Fruit fly (Drosophila melanogaster) whole organism, prepupa: ENCODE measurements around the gene CG31098.

ENCODE experiments used
- CG10631 ChIP-seq: fragments of 200-800 bp; sonication (Bioruptor generic); optimal IDR thresholded peaks from 2 replicates; lab custom pipeline; 2016; ENCODE audit warnings: missing biosample characterization, missing genetic modification characterization
- CG10669 ChIP-seq: fragments of 200-800 bp; sonication (Bioruptor generic); optimal IDR thresholded peaks from 3 replicates; lab custom pipeline; 2018; ENCODE audit warnings: missing biosample characterization, mild to moderate bottlenecking, missing genetic modification characterization, moderate library complexity
- CG11294 ChIP-seq: fragments of 200-800 bp; sonication (Bioruptor generic); IDR thresholded peaks from 2 replicates; pipeline ENCODE4 v1.3.6; 2022; ENCODE audit warnings: missing biosample characterization, missing genetic modification characterization
- CG11762 ChIP-seq: fragments of 200-800 bp; sonication (Bioruptor generic); optimal IDR thresholded peaks from 3 replicates; lab custom pipeline; 2016; ENCODE audit warnings: missing biosample characterization, missing genetic modification characterization; ENCODE audit not compliant: insufficient read depth
- CG11902 ChIP-seq: fragments of 200-800 bp; sonication (Bioruptor generic); optimal IDR thresholded peaks from 3 replicates; lab custom pipeline; 2016; ENCODE audit warnings: missing biosample characterization, missing genetic modification characterization
- CG1621 ChIP-seq: fragments of 200-800 bp; sonication (Bioruptor generic); optimal IDR thresholded peaks from 3 replicates; lab custom pipeline; 2018; ENCODE audit warnings: missing biosample characterization, mild to moderate bottlenecking, missing genetic modification characterization
- CG3032 ChIP-seq: fragments of 200-800 bp; optimal IDR thresholded peaks from 2 replicates; lab custom pipeline; 2019; ENCODE audit warnings: missing biosample characterization, mild to moderate bottlenecking, missing genetic modification characterization, moderate library complexity
- CG31627 ChIP-seq: fragments of 200-800 bp; sonication (Bioruptor generic); optimal IDR thresholded peaks from 3 replicates; lab custom pipeline; 2016; ENCODE audit warnings: missing biosample characterization, missing genetic modification characterization
- CG32006 ChIP-seq: fragments of 200-800 bp; sonication (Bioruptor generic); optimal IDR thresholded peaks from 3 replicates; lab custom pipeline; 2017; ENCODE audit warnings: missing biosample characterization, mild to moderate bottlenecking, missing genetic modification characterization
- CG34406 ChIP-seq: fragments of 200-800 bp; sonication (Bioruptor generic); optimal IDR thresholded peaks from 3 replicates; lab custom pipeline; 2016; ENCODE audit warnings: missing biosample characterization, missing genetic modification characterization
- CG3919 ChIP-seq: fragments of 200-800 bp; sonication (Bioruptor generic); optimal IDR thresholded peaks from 3 replicates; lab custom pipeline; 2016; ENCODE audit warnings: missing biosample characterization, missing genetic modification characterization
- CG4318 ChIP-seq: fragments of 200-800 bp; sonication (Bioruptor generic); optimal IDR thresholded peaks from 3 replicates; lab custom pipeline; 2017; ENCODE audit warnings: missing biosample characterization, mild to moderate bottlenecking, missing genetic modification characterization
- CG6163 ChIP-seq: fragments of 200-800 bp; sonication (Bioruptor generic); IDR thresholded peaks from 3 replicates; pipeline ENCODE4 v1.3.6; 2022; ENCODE audit warnings: missing biosample characterization, missing genetic modification characterization
- CG6276 ChIP-seq: fragments of 200-800 bp; sonication (Bioruptor generic); optimal IDR thresholded peaks from 2 replicates; lab custom pipeline; 2017; ENCODE audit warnings: missing biosample characterization, mild to moderate bottlenecking, missing genetic modification characterization
- CG6792 ChIP-seq: fragments of 200-800 bp; sonication (Bioruptor generic); optimal IDR thresholded peaks from 3 replicates; lab custom pipeline; 2016; ENCODE audit warnings: missing biosample characterization, missing genetic modification characterization
- CG6808 ChIP-seq: fragments of 200-800 bp; sonication (Bioruptor generic); optimal IDR thresholded peaks from 3 replicates; lab custom pipeline; 2017; ENCODE audit warnings: missing biosample characterization, missing genetic modification characterization, mild to moderate bottlenecking, moderate library complexity, missing genetic modification reagents
- CG6854 ChIP-seq: fragments of 200-800 bp; sonication (Bioruptor generic); optimal IDR thresholded peaks from 2 replicates; lab custom pipeline; 2017; ENCODE audit warnings: missing biosample characterization, mild to moderate bottlenecking, missing genetic modification characterization
- CG8119 ChIP-seq: fragments of 200-800 bp; sonication (Bioruptor generic); IDR thresholded peaks from 3 replicates; pipeline ENCODE4 v1.3.6; 2022; ENCODE audit warnings: missing biosample characterization, missing genetic modification characterization
- Eip93F ChIP-seq: fragments of 200-800 bp; sonication (Bioruptor generic); optimal IDR thresholded peaks from 2 replicates; lab custom pipeline; 2016; ENCODE audit warnings: missing biosample characterization, mild to moderate bottlenecking, missing genetic modification characterization
- Ets21C ChIP-seq: fragments of 200-800 bp; sonication (Bioruptor generic); optimal IDR thresholded peaks from 3 replicates; lab custom pipeline; 2016; ENCODE audit warnings: missing biosample characterization, missing genetic modification characterization
- Ets96B ChIP-seq: fragments of 200-800 bp; optimal IDR thresholded peaks from 2 replicates; lab custom pipeline; 2019; ENCODE audit warnings: missing biosample characterization, mild to moderate bottlenecking, missing genetic modification characterization, moderate library complexity
- Met ChIP-seq: fragments of 200-800 bp; sonication (Bioruptor generic); optimal IDR thresholded peaks from 3 replicates; lab custom pipeline; 2016; ENCODE audit warnings: missing biosample characterization, missing genetic modification characterization
- OdsH ChIP-seq: fragments of 200-800 bp; sonication (Bioruptor generic); optimal IDR thresholded peaks from 3 replicates; lab custom pipeline; 2016; ENCODE audit warnings: missing biosample characterization, missing genetic modification characterization
- Smox ChIP-seq: fragments of 200-800 bp; sonication (Bioruptor generic); optimal IDR thresholded peaks from 3 replicates; lab custom pipeline; 2016; ENCODE audit warnings: missing biosample characterization, missing genetic modification characterization
- Sox102F ChIP-seq: fragments of 200-800 bp; sonication (Bioruptor generic); optimal IDR thresholded peaks from 2 replicates; lab custom pipeline; 2016; ENCODE audit warnings: missing biosample characterization, mild to moderate bottlenecking, missing genetic modification characterization
- Sox14 ChIP-seq: fragments of 200-800 bp; sonication (Bioruptor generic); optimal IDR thresholded peaks from 3 replicates; lab custom pipeline; 2016; ENCODE audit warnings: missing biosample characterization, missing genetic modification characterization
- Sox15 ChIP-seq: fragments of 200-800 bp; sonication (Bioruptor generic); optimal IDR thresholded peaks from 3 replicates; lab custom pipeline; 2016; ENCODE audit warnings: missing biosample characterization, missing genetic modification characterization
- achi ChIP-seq: fragments of 200-800 bp; sonication (Bioruptor generic); optimal IDR thresholded peaks from 3 replicates; lab custom pipeline; 2016; ENCODE audit warnings: missing biosample characterization, missing genetic modification characterization
- acj6 ChIP-seq: fragments of 200-800 bp; sonication (Bioruptor generic); optimal IDR thresholded peaks from 3 replicates; lab custom pipeline; 2016; ENCODE audit warnings: missing biosample characterization, missing genetic modification characterization
- cyc ChIP-seq: fragments of 200-800 bp; sonication (Bioruptor generic); optimal IDR thresholded peaks from 3 replicates; lab custom pipeline; 2016; ENCODE audit warnings: missing biosample characterization, missing genetic modification characterization
- dac ChIP-seq: fragments of 200-800 bp; sonication (Bioruptor generic); optimal IDR thresholded peaks from 2 replicates; lab custom pipeline; 2017; ENCODE audit warnings: missing biosample characterization, mild to moderate bottlenecking, missing genetic modification characterization
- dsx ChIP-seq: fragments of 200-800 bp; optimal IDR thresholded peaks from 3 replicates; lab custom pipeline; 2019; ENCODE audit warnings: missing biosample characterization, mild to moderate bottlenecking, missing genetic modification characterization, moderate library complexity; ENCODE audit not compliant: poor library complexity, severe bottlenecking
- eg ChIP-seq: fragments of 200-800 bp; sonication (Bioruptor generic); IDR thresholded peaks from 3 replicates; pipeline ENCODE4 v1.3.6; 2022; ENCODE audit warnings: missing biosample characterization, missing genetic modification characterization
- esn ChIP-seq: fragments of 200-800 bp; sonication (Bioruptor generic); optimal IDR thresholded peaks from 2 replicates; lab custom pipeline; 2016; ENCODE audit warnings: missing biosample characterization, mild to moderate bottlenecking, missing genetic modification characterization, moderate library complexity
- fd85E ChIP-seq: fragments of 200-800 bp; sonication (Bioruptor generic); optimal IDR thresholded peaks from 3 replicates; lab custom pipeline; 2016; ENCODE audit warnings: missing biosample characterization, missing genetic modification characterization
- fkh ChIP-seq: fragments of 200-800 bp; sonication (Bioruptor generic); optimal IDR thresholded peaks from 3 replicates; lab custom pipeline; 2017; ENCODE audit warnings: missing biosample characterization, mild to moderate bottlenecking, missing genetic modification characterization, moderate library complexity
- lz ChIP-seq: fragments of 200-800 bp; sonication (Bioruptor generic); optimal IDR thresholded peaks from 3 replicates; lab custom pipeline; 2016; ENCODE audit warnings: missing biosample characterization, missing genetic modification characterization
- net ChIP-seq: fragments of 200-800 bp; sonication (Bioruptor generic); optimal IDR thresholded peaks from 3 replicates; lab custom pipeline; 2016; ENCODE audit warnings: missing biosample characterization, missing genetic modification characterization
- pdm3 ChIP-seq: fragments of 200-800 bp; sonication (Bioruptor generic); optimal IDR thresholded peaks from 3 replicates; lab custom pipeline; 2016; ENCODE audit warnings: missing biosample characterization, missing genetic modification characterization
- salr ChIP-seq, 2 experiments: fragments of 200-800 bp; sonication (Bioruptor generic); optimal IDR thresholded peaks; 3 replicates each; lab custom pipeline; 2016 to 2018; ENCODE audit warnings: missing biosample characterization in 2 of 2, missing genetic modification characterization in 2 of 2, mild to moderate bottlenecking in 1 of 2
- spab ChIP-seq: fragments of 200-800 bp; sonication (Bioruptor generic); optimal IDR thresholded peaks from 2 replicates; lab custom pipeline; 2017; ENCODE audit warnings: missing biosample characterization, mild to moderate bottlenecking, missing genetic modification characterization, missing genetic modification reagents
- ss ChIP-seq, 2 experiments: fragments of 200-800 bp; sonication (Bioruptor generic); optimal IDR thresholded peaks; 2 replicates in 1 of 2; 3 replicates in 1 of 2; lab custom pipeline; 2017 to 2018; ENCODE audit warnings: mild to moderate bottlenecking in 2 of 2, missing biosample characterization in 2 of 2, missing genetic modification characterization in 2 of 2, moderate library complexity in 1 of 2
- svp ChIP-seq: fragments of 200-800 bp; sonication (Bioruptor generic); peaks from one replicate; lab custom pipeline; 2016; ENCODE audit warnings: missing biosample characterization, missing genetic modification characterization
- topi ChIP-seq: fragments of 200-800 bp; sonication (Bioruptor generic); optimal IDR thresholded peaks from 3 replicates; lab custom pipeline; 2016; ENCODE audit warnings: missing biosample characterization, missing genetic modification characterization
- vri ChIP-seq: fragments of 200-800 bp; sonication (Bioruptor generic); optimal IDR thresholded peaks from 3 replicates; lab custom pipeline; 2016; ENCODE audit warnings: missing biosample characterization, mild to moderate bottlenecking, missing genetic modification characterization

CG31098 gene

DNA sequence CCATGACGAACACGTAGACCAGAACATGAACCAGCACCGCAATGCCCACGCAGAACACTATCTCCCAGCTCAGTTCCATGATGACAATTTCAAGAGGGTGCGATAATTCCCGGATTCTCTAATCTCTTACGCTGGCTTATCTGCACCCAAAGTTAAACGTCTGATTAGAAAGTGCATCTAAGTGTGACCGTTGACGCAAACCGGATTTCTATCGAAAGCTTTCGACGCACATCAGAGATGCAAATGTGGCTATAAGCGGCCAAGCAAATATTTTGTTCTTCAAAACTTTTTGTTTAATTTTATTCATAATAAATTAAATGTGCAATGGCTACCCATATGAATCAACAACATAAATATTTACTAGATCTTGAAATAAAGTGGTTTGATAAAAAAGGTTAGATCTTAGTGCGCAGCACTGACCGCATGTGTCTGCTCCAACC is 30.4 kb downstream of the CG31098 start, which contains the start of the genes Kdsr and CG11858 (continued):
- no peak for TF ChIP-seq CG11902 (GFP tag; lab: Kevin White, UChicago)
- no peak for TF ChIP-seq CG10669 (GFP tag; lab: Kevin White, UChicago)
- TF ChIP-seq achi, result peak; percentile 36
- TF ChIP-seq CG6854, result no peak
- TF ChIP-seq Eip93F (GFP tag; lab: Kevin White, UChicago), result peak; percentile 60
- no peak for TF ChIP-seq Sox102F
- no peak for TF ChIP-seq net (GFP tag; lab: Kevin White, UChicago)
- TF ChIP-seq lz (GFP tag; lab: Kevin White, UChicago), result peak; percentile 77
- no peak for TF ChIP-seq cyc (GFP tag; lab: Kevin White, UChicago)
- peak; percentile 58 for TF ChIP-seq CG3032
- TF ChIP-seq salr (GFP tag; optimal IDR thresholded peaks at IDR 0.05; lab: Kevin White, UChicago), result no peak
- TF ChIP-seq pdm3 (GFP tag; lab: Kevin White, UChicago), result no peak
- TF ChIP-seq svp (GFP tag; lab: Kevin White, UChicago), result peak; percentile 95
- TF ChIP-seq fd85E (GFP tag; lab: Kevin White, UChicago), result no peak
- TF ChIP-seq dac (GFP tag; lab: Kevin White, UChicago), result no peak

DNA sequence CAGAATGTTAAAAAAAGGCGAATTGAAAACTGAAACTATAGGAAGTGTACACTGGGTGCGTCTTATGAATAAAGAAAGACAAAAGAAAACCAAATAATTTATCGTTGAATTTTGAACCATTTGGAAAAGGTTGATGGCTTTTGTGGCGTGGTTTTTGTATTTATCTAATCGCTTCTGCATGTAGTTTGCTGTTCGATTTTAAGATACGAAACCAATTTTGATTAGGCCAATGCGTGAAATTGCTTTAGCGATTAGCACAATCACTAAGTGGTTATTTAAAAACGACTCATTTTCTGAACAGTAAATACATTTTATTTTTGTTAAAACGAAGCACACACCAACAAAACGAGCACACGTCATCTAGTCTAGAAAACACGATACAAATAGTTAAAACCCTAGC is 32.1 kb downstream of the CG31098 start:
- TF ChIP-seq CG8119 (GFP tag; lab: Robert Waterston, UW) (no peak), esn (GFP tag; lab: Kevin White, UChicago) (no peak), acj6 (no peak), svp (GFP tag; lab: Kevin White, UChicago) (no peak), Ets21C (GFP tag; lab: Kevin White, UChicago) (no peak), fkh (GFP tag; lab: Kevin White, UChicago) (no peak), ss (GFP tag; optimal IDR thresholded peaks at IDR 0.05; lab: Kevin White, UChicago) (no peak), CG6163 (no peak), Ets96B (tag; lab: Kevin White, UChicago) (no peak), fd85E (GFP tag; lab: Kevin White, UChicago) (no peak)

DNA sequence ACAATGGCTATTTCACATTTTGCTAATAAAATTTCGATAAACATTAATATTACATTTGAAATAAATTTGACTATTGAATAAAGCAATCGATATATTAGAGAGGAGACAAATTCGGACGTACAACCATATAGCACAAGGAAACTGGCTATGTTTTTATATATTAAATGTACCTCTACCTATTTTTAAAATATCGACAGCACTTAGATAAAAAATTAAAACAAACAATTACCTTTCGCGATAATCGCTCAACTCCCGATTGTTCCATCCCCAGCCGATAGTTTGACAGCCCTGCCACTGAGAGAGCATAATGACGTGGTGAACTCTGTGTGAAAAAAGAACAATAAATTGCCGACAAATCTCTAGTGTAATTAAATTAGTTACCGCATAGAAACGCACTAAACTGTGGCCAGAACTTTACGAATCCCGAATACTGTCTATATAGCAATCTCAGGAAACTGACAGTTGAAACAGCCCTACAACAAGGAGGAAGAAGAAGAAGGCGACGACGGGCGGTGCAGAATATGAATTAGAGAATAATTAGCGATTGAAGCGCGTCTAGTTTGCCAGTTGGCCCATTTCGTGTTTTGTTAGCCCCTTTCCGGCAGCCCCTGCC is 34.0 kb downstream of the CG31098 start, which contains the start of gene CG11857:
CG11857 (plus strand) TSS at position 271 of the 613 bp plus-strand sequence.
- TF ChIP-seq fd85E (GFP tag; lab: Kevin White, UChicago) (no peak), CG6163 (peak; percentile 98), CG1621 (tag; lab: Kevin White, UChicago) (peak; percentile 93), CG6808 (GFP tag; lab: Kevin White, UChicago) (no peak), svp (GFP tag; lab: Kevin White, UChicago) (peak; percentile 99), CG11294 (GFP tag; lab: Robert Waterston, UW) (peak; percentile 97), Met (GFP tag; lab: Kevin White, UChicago) (peak; percentile 97), CG3919 (peak; percentile 96), CG32006 (peak; percentile 96), CG34406 (GFP tag; lab: Kevin White, UChicago) (peak; percentile 92), spab (no peak), dac (GFP tag; lab: Kevin White, UChicago) (peak; percentile 94), Smox (peak; percentile 97), CG6276 (no peak), Sox14 (GFP tag; lab: Kevin White, UChicago) (peak; percentile 97), CG3032 (peak; percentile 98), CG11762 (GFP tag; lab: Kevin White, UChicago) (peak; percentile 90), Eip93F (GFP tag; lab: Kevin White, UChicago) (peak; percentile 89), fkh (GFP tag; lab: Kevin White, UChicago) (peak; percentile 86), esn (GFP tag; lab: Kevin White, UChicago) (peak; percentile 98), salr (GFP tag; optimal IDR thresholded peaks at IDR 0.05; lab: Kevin White, UChicago) (peak in 1 of 2 experiments; percentile 93), CG10631 (GFP tag; lab: Kevin White, UChicago) (peak; percentile 98), dsx (peak; percentile 91), Sox15 (peak; percentile 96), CG31627 (peak; percentile 98), eg (GFP tag; lab: Robert Waterston, UW) (peak; percentile 98), vri (GFP tag; lab: Kevin White, UChicago) (peak; percentile 94), ss (GFP tag; optimal IDR thresholded peaks at IDR 0.05; lab: Kevin White, UChicago) (peak in 1 of 2 experiments; percentile 91), topi (GFP tag; lab: Kevin White, UChicago) (peak; percentile 97), OdsH (GFP tag; lab: Kevin White, UChicago) (peak; percentile 97), CG4318 (GFP tag; lab: Kevin White, UChicago) (no peak), CG8119 (GFP tag; lab: Robert Waterston, UW) (peak; percentile 90), acj6 (peak; percentile 97), Ets21C (GFP tag; lab: Kevin White, UChicago) (peak; percentile 97), CG6792 (GFP tag; lab: Kevin White, UChicago) (peak; percentile 94)
